Worm (Caenorhabditis elegans): Measurements from ENCODE around the gene pcp-3.

pcp-3 gene

DNA sequence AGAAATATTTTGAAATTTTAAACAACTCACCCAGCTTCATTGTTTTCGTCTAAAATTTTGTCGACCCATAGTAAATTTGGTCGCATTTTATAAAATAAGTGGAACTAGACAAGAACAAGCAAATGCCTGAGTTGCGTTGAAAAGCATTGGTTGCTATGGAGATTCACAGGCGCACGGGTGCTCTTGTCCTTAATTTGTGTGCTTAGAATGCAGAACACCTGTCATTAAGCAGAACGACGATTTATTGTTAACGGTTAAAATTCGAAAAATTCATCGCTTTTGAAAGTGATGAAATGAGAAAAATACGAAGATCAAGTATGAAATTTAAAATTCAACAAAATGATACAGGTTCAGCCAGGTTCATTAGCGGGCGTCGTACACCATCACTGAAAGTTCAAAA is 12.7 kb downstream of the pcp-3 start, which contains the start of gene daf-10:
Gene daf-10, minus strand, starts transcription at position 101 of the 400 bp plus-strand sequence.
- TF ChIP-seq unc-62 (GFP tag; optimal IDR thresholded peaks at IDR 0.05): no peak

DNA sequence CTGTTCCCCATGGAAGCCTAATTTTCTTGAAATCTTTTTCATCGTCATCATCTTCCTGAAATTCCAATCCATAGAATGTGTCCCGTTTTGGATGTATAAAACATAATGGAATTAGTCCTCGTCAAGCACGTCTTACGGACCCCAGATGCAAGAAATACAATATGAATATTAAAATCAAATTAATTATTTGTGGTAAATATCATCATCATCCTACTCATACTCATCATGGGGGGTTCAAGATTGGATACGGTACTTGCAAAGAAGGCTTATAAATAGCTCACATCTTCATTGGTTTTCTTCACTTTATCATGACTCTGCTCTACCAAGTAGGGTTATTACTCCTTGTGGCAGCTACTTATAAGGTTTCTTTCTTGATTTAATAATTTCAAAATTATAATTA is 14.4 kb downstream of the pcp-3 start, which contains the start of gene flp-1:
Gene flp-1, plus strand, starts transcription at position 301 of the 400 bp plus-strand sequence.
- no peak for TF ChIP-seq unc-62 (GFP tag; optimal IDR thresholded peaks at IDR 0.05)

DNA sequence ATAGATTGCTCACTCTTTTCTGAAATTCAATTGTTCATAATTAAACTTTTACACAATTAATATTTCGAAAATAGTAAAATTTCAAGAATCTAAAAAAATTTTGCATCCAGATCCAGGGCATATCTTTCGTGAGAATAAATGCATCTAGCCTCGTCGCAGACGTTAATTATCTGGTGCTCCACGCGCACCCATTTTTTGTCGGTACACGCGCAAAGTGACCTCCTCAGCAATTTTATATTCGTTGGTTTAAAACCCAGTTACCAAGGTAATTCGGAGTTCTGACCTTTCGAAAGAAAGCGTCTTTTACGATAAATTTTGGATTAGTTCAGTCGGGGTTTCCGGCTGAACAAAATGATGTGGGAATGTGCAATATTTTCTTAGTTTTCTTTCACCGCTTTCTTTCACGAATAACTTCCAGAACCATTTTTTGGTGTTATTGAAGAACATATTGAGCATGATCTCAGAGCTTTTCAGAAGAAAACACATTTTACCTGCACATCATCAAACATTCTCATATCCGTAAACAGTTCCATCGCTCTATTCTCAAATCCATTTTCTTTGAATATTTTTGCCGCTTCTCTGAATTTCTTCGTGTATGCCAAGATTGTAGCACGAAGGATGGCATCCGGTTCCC is 18.5 kb downstream of the pcp-3 start:
- no peak for TF ChIP-seq unc-62 (GFP tag; optimal IDR thresholded peaks at IDR 0.05)

DNA sequence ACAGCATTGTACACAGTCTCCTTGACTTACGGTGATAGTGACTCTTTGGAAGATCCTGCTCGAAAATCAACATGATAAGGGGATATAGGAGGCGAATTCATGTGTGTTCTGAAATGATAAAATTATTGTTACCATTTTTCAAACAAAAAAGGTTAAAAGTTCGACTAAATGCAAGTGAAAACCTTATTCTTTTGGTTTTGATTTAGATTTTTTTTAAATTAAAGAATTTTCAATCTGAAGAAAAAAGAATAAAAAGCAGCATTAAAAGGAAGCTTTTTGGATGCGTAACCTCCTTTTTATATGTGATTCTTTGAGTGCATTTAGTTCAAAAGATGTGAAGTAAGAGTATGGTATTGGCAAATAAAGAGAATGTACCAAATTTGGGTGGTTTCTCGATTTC is 23.4 kb downstream of the pcp-3 start, which contains the start of gene delm-1:
Gene delm-1, minus strand, starts transcription at position 101 of the 400 bp plus-strand sequence.
- TF ChIP-seq unc-62 (GFP tag; optimal IDR thresholded peaks at IDR 0.05): no peak

DNA sequence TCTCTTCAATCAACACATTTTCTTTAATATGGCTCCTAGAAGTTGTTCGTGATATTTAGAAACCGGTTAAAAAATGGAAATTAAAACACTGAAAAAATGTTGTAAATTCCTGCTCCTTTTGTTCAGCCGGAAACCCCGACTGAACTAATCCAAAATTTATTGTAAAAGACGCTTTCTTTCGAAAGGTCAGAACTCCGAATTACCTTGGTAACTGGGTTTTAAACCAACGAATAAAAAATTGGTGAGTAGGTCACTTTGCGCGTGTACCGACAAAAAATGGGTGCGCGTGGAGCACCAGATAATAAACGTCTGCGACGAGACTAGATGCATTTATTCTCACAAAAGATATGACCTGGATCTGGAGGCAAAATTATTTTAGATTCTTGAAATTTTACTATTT is 28.2 kb downstream of the pcp-3 start:
- TF ChIP-seq unc-62 (GFP tag; optimal IDR thresholded peaks at IDR 0.05): no peak

DNA sequence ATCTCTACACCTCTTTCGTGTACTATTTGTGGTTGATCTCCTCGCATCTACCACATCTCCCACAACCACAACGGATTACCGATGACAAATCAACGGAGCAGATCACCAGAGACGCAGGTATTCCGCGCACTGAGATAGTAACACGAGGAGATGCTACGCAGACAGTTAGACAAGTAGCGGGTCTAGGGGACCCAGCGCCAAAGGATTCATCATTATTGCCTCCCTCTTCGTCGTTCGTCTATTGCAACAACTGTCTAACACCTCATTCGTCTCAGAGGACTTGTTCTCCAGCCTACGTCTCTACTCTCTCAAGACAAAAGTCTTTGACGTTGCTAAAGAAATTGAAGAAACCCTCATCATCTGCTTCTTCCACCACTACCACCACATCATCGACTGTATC is 37.3 kb downstream of the pcp-3 start:
- TF ChIP-seq unc-62 (GFP tag; optimal IDR thresholded peaks at IDR 0.05): no peak

DNA sequence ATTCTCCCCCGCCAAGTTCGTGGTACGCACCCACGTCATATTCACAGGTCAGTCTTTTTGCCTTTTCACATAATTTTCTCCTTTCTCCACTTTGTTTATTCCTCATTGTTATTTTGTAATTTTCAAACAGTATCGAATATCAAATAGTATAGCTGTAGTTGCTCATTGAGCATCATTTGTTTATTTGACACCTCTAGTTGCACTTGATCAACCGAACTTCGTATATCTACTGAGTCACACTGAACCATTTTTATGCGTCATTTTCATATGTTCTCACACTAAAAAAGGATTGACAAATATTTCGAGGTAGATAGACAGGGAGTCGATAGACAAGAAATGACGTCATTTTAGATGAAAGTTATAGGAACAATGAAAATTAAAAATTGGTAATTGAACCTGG is 38.6 kb downstream of the pcp-3 start:
- TF ChIP-seq unc-62 (GFP tag; optimal IDR thresholded peaks at IDR 0.05): no peak

DNA sequence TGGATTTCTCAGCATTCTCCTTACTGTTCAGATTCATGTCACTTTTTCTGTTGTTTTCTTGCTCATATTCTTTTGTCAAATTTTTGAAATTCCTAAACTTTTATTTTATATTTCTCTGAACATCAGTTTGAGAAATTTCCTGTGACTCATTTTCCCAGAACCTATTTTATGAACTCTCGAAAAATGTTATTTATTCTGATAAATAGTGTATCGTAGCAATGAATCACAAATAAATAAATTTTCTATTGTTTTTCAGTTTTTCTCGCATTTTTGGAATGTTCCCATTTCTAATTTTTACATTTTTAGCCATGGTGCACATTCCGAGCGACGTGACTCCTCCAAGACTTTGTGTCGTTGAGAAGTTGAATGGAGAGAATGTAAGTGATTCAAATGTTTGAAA is 40.0 kb downstream of the pcp-3 start, which contains the start of gene nrfl-1:
Gene nrfl-1, plus strand, starts transcription at position 301 of the 400 bp plus-strand sequence.
- TF ChIP-seq unc-62 (GFP tag; optimal IDR thresholded peaks at IDR 0.05): no peak

DNA sequence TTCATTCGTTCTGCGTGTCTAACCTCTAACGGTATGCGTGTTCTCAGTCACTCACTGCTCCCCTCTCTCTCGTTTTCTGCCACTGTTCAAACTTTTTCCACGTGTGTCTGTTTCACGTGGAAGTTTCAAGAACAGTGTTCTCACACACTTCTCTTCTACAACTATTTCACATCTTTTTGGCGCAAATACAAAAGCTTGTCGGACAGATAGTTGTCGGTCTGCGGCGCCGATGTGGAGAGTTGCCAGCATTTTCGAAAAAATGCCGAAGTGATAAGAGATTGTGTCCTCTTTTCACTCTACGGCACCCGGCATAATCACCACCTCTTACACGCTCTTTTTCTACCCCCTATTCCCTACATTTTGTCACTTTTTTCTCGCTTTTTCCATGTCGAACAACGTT is 40.5 kb downstream of the pcp-3 start:
- no peak for TF ChIP-seq unc-62 (GFP tag; optimal IDR thresholded peaks at IDR 0.05)

DNA sequence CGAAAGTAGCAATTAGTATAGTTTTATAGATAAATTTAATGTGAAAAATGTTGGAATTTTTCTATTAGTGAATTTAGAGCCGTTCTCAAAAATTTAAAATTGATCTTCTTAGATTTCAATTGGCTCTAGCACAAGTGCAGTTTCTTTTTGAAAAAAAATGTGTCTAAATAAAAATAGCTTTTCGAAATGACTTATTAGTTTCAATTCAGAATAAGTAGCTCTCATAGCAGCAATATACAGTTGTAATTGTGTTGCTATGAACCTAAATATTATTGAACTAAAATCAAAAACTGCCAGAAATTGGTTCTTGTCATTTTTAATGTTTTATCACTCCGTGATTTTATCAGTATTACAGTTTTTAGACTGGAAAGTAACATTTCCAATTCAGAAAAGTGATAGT is 41.1 kb downstream of the pcp-3 start:
- no peak for TF ChIP-seq unc-62 (GFP tag; optimal IDR thresholded peaks at IDR 0.05)

DNA sequence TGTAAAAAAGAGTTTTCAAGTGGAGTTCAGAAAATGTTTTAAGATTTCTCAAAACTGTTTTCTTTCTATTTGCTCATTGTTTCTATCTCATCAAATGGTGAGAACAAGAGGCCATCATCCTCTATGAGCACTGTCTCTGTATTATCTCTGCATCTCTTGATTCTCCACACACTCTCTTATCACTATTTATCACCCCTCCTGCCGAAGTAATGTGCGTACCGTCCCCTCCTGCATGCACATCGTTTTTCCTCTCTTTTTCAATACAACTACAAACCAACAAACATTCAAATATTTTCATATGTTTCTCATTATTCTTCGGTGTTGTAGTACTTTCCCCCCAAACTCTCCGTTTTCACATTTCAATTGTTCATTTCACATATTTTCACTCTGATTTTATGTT is 42.4 kb downstream of the pcp-3 start:
- TF ChIP-seq unc-62 (GFP tag; optimal IDR thresholded peaks at IDR 0.05): no peak

DNA sequence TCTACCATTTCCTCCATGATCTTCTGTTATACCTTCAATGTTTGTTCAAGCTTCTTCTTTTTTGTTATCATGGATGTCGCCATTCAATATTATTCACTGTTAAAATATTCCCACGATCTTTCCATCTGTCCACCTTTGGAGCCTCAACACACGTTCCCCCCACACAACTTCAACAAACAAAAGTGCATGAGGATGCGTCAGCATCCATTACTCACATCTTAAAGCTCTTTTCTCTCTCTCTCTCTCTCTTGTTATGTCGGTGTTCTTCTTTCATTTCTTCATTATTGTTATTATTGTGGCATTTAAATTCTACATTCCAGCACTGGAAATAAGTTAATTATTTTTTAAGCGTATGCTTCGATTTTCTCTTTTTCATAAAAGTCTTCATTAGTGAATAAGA is 44.7 kb downstream of the pcp-3 start:
- no peak for TF ChIP-seq unc-62 (GFP tag; optimal IDR thresholded peaks at IDR 0.05)

DNA sequence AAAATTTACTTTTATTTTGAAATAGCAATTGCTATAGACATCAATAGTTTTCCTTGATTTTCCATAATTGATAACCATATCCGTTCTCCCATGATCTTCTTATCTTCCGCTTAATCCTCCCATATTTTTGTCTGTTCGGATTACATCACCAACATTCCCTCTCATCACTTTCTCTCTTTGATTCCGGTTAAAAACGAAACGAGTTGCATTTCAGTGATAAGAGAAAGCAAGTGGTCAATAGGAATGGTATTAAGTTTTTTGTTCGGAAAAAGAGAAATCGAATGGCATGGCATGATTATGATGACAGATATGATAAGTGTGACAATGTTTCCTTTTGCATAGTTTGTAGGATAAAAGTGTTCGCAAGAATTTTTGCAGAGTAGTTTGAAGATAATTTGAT is 46.8 kb downstream of the pcp-3 start:
- no peak for TF ChIP-seq unc-62 (GFP tag; optimal IDR thresholded peaks at IDR 0.05)

DNA sequence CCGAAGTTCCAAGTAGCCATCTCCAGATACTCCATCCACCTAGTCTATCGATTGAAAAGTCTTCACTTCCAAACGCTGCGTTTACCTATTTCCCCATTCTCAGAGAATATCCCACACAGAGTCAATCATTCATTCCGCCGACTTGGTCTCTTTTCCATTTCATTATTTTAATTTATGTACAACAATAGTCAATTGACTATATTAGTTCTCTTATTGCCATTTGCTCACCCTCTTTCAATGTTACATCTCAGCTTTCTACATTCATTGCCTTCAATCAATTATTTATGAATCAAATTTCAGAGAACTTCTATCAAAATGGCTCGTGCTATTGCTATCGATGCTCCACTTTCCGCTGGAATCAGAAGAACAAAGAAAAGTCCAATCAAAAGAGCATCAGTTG is 50.2 kb downstream of the pcp-3 start, which contains the start of gene aly-1:
Gene aly-1, plus strand, starts transcription at position 301 of the 400 bp plus-strand sequence.
- no peak for TF ChIP-seq unc-62 (GFP tag; optimal IDR thresholded peaks at IDR 0.05)

DNA sequence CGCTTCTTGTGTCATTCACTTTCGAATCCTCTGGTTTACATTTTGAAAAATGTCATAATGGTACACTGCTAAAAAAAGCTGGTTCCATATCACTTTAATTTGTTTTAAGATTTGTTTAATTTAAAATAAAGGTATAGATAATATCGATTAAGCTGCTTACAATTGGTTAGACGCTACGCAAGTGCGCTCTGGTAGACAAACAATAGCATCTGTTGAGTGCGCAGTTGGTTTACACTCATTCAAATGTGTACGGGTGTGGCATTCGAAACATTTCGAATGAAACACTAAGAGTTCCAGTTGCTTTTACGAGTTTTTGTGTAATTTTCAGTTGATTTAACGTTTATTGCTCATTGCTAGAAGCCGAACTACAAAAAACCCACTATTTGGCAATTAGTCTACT is 51.4 kb downstream of the pcp-3 start:
- no peak for TF ChIP-seq unc-62 (GFP tag; optimal IDR thresholded peaks at IDR 0.05)

Measured in whole organism, dauer.